Worm (Caenorhabditis elegans) whole organism, young adult: ENCODE data around the gene K01A12.2.

Experiments
- C17E4.6 ChIP-seq: fragments of 200-800 bp; sonication (Bioruptor generic); IDR thresholded peaks from 2 replicates; pipeline ENCODE4 v1.3.6; 2022; ENCODE audit warnings: missing genetic modification reagents, missing genetic modification characterization, missing compliant biosample characterization
- F49E8.2 ChIP-seq: sonication (generic microtip); optimal IDR thresholded peaks from 3 replicates; lab custom pipeline; 2017; ENCODE audit warnings: missing genetic modification characterization, mild to moderate bottlenecking, missing compliant biosample characterization, antibody characterized with exemption, moderate library complexity; ENCODE audit not compliant: insufficient read depth
- F57C9.4 ChIP-seq: sonication (generic microtip); optimal IDR thresholded peaks from 2 replicates; lab custom pipeline; 2017; ENCODE audit warnings: mild to moderate bottlenecking, missing genetic modification characterization, missing compliant biosample characterization
- K11D2.4 ChIP-seq: fragments of 200-800 bp; sonication (Bioruptor generic); IDR thresholded peaks from 2 replicates; pipeline ENCODE4 v1.3.6; 2022; ENCODE audit warnings: missing genetic modification reagents, missing genetic modification characterization, missing compliant biosample characterization
- T26A5.8 ChIP-seq: sonication (generic microtip); optimal IDR thresholded peaks from 2 replicates; lab custom pipeline; 2016; ENCODE audit warnings: missing genetic modification characterization, missing compliant biosample characterization
- Y56A3A.18 ChIP-seq: fragments of 200-800 bp; sonication (Bioruptor generic); IDR thresholded peaks from 2 replicates; pipeline ENCODE4 v1.3.6; 2022; ENCODE audit warnings: missing genetic modification reagents, missing genetic modification characterization, missing compliant biosample characterization
- Y67H2A.10 ChIP-seq: fragments of 200-800 bp; sonication (Bioruptor generic); conservative IDR thresholded peaks from 2 replicates; pipeline ENCODE4 v1.3.6; 2022; ENCODE audit warnings: missing genetic modification reagents, missing genetic modification characterization, missing compliant biosample characterization
- bed-1 ChIP-seq: fragments of 200-800 bp; sonication (Bioruptor generic); IDR thresholded peaks from 2 replicates; pipeline ENCODE4 v1.3.6; 2022; ENCODE audit warnings: missing genetic modification reagents, missing genetic modification characterization, missing compliant biosample characterization
- bed-2 ChIP-seq: fragments of 200-800 bp; sonication (Bioruptor generic); IDR thresholded peaks from 2 replicates; pipeline ENCODE4 v1.3.6; 2022; ENCODE audit warnings: missing genetic modification reagents, missing genetic modification characterization, missing compliant biosample characterization
- ceh-100 ChIP-seq: fragments of 200-800 bp; sonication (Bioruptor generic); IDR thresholded peaks from 2 replicates; pipeline ENCODE4 v1.3.6; 2022; ENCODE audit warnings: missing genetic modification reagents, missing genetic modification characterization, missing compliant biosample characterization
- ceh-91 ChIP-seq: fragments of 200-800 bp; sonication (Bioruptor generic); IDR thresholded peaks from 2 replicates; pipeline ENCODE4 v1.3.6; 2022; ENCODE audit warnings: missing genetic modification reagents, missing genetic modification characterization, missing compliant biosample characterization
- dpff-1 ChIP-seq: sonication (generic microtip); optimal IDR thresholded peaks from 2 replicates; lab custom pipeline; 2017; ENCODE audit warnings: mild to moderate bottlenecking, missing genetic modification characterization, missing compliant biosample characterization
- efl-1 ChIP-seq: fragments of 150-350 bp; optimal IDR thresholded peaks from 2 replicates; lab custom pipeline; 2014; ENCODE audit warnings: missing biosample characterization, missing genetic modification reagents, missing genetic modification characterization
- egl-18 ChIP-seq: fragments of 200-800 bp; sonication (Bioruptor generic); IDR thresholded peaks from 2 replicates; pipeline ENCODE4 v1.3.6; 2022; ENCODE audit warnings: missing genetic modification reagents, missing genetic modification characterization, missing compliant biosample characterization
- egrh-3 ChIP-seq: fragments of 200-800 bp; sonication (Bioruptor generic); IDR thresholded peaks from 2 replicates; pipeline ENCODE4 v1.3.6; 2022; ENCODE audit warnings: missing genetic modification reagents, missing genetic modification characterization, missing compliant biosample characterization
- him-1 ChIP-seq: sonication (generic microtip); optimal IDR thresholded peaks from 2 replicates; lab custom pipeline; 2016; ENCODE audit warnings: missing genotype, missing genetic modification reagents, missing genetic modification characterization, missing compliant biosample characterization
- hlh-12 ChIP-seq: sonication (generic microtip); optimal IDR thresholded peaks from 2 replicates; lab custom pipeline; 2016; ENCODE audit warnings: missing genetic modification characterization, missing compliant biosample characterization
- lag-1 ChIP-seq: fragments of 200-800 bp; sonication (Bioruptor generic); IDR thresholded peaks from 2 replicates; pipeline ENCODE4 v1.3.6; 2022; ENCODE audit warnings: missing genetic modification reagents, missing genetic modification characterization, missing compliant biosample characterization
- lin-26 ChIP-seq: fragments of 200-800 bp; sonication (Bioruptor generic); IDR thresholded peaks from 2 replicates; pipeline ENCODE4 v1.3.6; 2022; ENCODE audit warnings: missing genetic modification reagents, missing genetic modification characterization, missing compliant biosample characterization
- lin-40 ChIP-seq: sonication (generic microtip); optimal IDR thresholded peaks from 2 replicates; lab custom pipeline; 2016; ENCODE audit warnings: missing genetic modification characterization, mild to moderate bottlenecking, missing compliant biosample characterization, missing genotype, missing genetic modification reagents
- lin-54 ChIP-seq: fragments of 200-800 bp; sonication (Bioruptor generic); optimal IDR thresholded peaks from 2 replicates; lab custom pipeline; 2018; ENCODE audit warnings: mild to moderate bottlenecking, missing genetic modification characterization, missing compliant biosample characterization
- lsl-1 ChIP-seq: fragments of 200-800 bp; sonication (Bioruptor generic); optimal IDR thresholded peaks from 2 replicates; lab custom pipeline; 2018; ENCODE audit warnings: mild to moderate bottlenecking, missing genetic modification characterization, moderate library complexity, missing compliant biosample characterization
- lsy-27 ChIP-seq: sonication (generic microtip); optimal IDR thresholded peaks from 2 replicates; lab custom pipeline; 2017; ENCODE audit warnings: missing genetic modification characterization, mild to moderate bottlenecking, missing compliant biosample characterization, antibody characterized with exemption, missing genotype, borderline replicate concordance; ENCODE audit not compliant: insufficient read depth
- madf-10 ChIP-seq: sonication (generic microtip); optimal IDR thresholded peaks from 2 replicates; lab custom pipeline; 2016; ENCODE audit warnings: mild to moderate bottlenecking, missing genetic modification characterization, missing compliant biosample characterization
- nfya-2 ChIP-seq: fragments of 200-800 bp; sonication (Bioruptor generic); IDR thresholded peaks from 2 replicates; pipeline ENCODE4 v1.3.6; 2022; ENCODE audit warnings: missing genetic modification reagents, missing genetic modification characterization, missing compliant biosample characterization
- nhr-120 ChIP-seq: fragments of 200-800 bp; sonication (Bioruptor generic); IDR thresholded peaks from 2 replicates; pipeline ENCODE4 v1.3.6; 2022; ENCODE audit warnings: missing genetic modification characterization, missing compliant biosample characterization
- nhr-90 ChIP-seq: sonication (generic microtip); optimal IDR thresholded peaks from 2 replicates; lab custom pipeline; 2016; ENCODE audit warnings: missing genotype, mild to moderate bottlenecking, missing genetic modification characterization, missing compliant biosample characterization
- pha-4 ChIP-seq: fragments of 150-350 bp; sonication (generic microtip); optimal IDR thresholded peaks from 2 replicates; lab custom pipeline; 2014; ENCODE audit warnings: missing biosample characterization, missing genetic modification reagents, missing genetic modification characterization
- rec-8 ChIP-seq, 2 experiments: sonication (generic microtip); optimal IDR thresholded peaks; 2 replicates each; lab custom pipeline; 2016; ENCODE audit warnings: mild to moderate bottlenecking in 2 of 2, missing genetic modification characterization in 2 of 2, missing genetic modification reagents in 2 of 2, missing genotype in 2 of 2, missing biosample characterization in 1 of 2, missing compliant biosample characterization in 1 of 2, moderate library complexity in 1 of 2
- repo-1 ChIP-seq: sonication (generic microtip); optimal IDR thresholded peaks from 2 replicates; lab custom pipeline; 2017; ENCODE audit warnings: mild to moderate bottlenecking, missing genetic modification characterization, missing compliant biosample characterization
- rpc-1 ChIP-seq, 2 experiments: fragments of 150-350 bp in 1 of 2; sonication (generic microtip) in 1 of 2; optimal IDR thresholded peaks; 2 replicates each; lab custom pipeline; 2014 to 2018; ENCODE audit warnings: missing biosample characterization in 1 of 2, missing genetic modification characterization in 1 of 2, missing genetic modification reagents in 1 of 2, missing genotype in 1 of 2
- snpc-3.4 ChIP-seq: sonication (generic microtip); optimal IDR thresholded peaks from 2 replicates; lab custom pipeline; 2017; ENCODE audit warnings: missing genetic modification characterization, mild to moderate bottlenecking, missing compliant biosample characterization, antibody characterized with exemption, moderate library complexity, missing genotype, missing genetic modification reagents
- sptf-2 ChIP-seq: fragments of 200-800 bp; sonication (Bioruptor generic); optimal IDR thresholded peaks from 2 replicates; lab custom pipeline; 2018; ENCODE audit warnings: mild to moderate bottlenecking, missing genetic modification characterization, missing compliant biosample characterization
- tbp1 ChIP-seq: fragments of 200-800 bp; sonication (Bioruptor generic); optimal IDR thresholded peaks from 2 replicates; lab custom pipeline; 2018; ENCODE audit warnings: mild to moderate bottlenecking, missing genetic modification characterization, missing compliant biosample characterization
- unc-62 ChIP-seq: fragments of 150-350 bp; optimal IDR thresholded peaks from 2 replicates; lab custom pipeline; 2014; ENCODE audit warnings: missing biosample characterization, missing genetic modification reagents, missing genetic modification characterization
- zim-3 ChIP-seq: sonication (generic microtip); optimal IDR thresholded peaks from 2 replicates; lab custom pipeline; 2017; ENCODE audit warnings: mild to moderate bottlenecking, missing genetic modification characterization, moderate library complexity, missing compliant biosample characterization
- ztf-28 ChIP-seq: fragments of 200-800 bp; sonication (Bioruptor generic); IDR thresholded peaks from 2 replicates; pipeline ENCODE4 v1.3.6; 2022; ENCODE audit warnings: missing genetic modification reagents, missing genetic modification characterization, missing compliant biosample characterization

K01A12.2 gene

ce11 chrX:8585837-8586236 is 27.3 kb upstream of the K01A12.2 start, which contains the start of gene F18E9.3 (continued):
- no peak for TF ChIP-seq nhr-90 (tag; lab: Kevin White, UChicago)
- TF ChIP-seq ceh-100 = no peak

- TF ChIP-seq madf-10 (tag; lab: Kevin White, UChicago) (no peak), F57C9.4 (tag; lab: Kevin White, UChicago) (no peak), Y56A3A.18 (no peak), hlh-12 (no peak), F49E8.2 (no peak), lin-54 (GFP tag; lab: Kevin White, UChicago) (no peak), lag-1 (GFP tag; lab: Robert Waterston, UW) (no peak), Y67H2A.10 (GFP tag; lab: Robert Waterston, UW) (no peak), zim-3 (tag; lab: Kevin White, UChicago) (no peak), bed-1 (GFP tag; lab: Robert Waterston, UW) (no peak), egrh-3 (GFP tag; lab: Robert Waterston, UW) (no peak), him-1 (tag; lab: Kevin White, UChicago) (no peak), unc-62 (GFP tag; lab: Kevin White, UChicago) (no peak), sptf-2 (GFP tag; lab: Kevin White, UChicago) (no peak), ceh-91 (GFP tag; lab: Robert Waterston, UW) (no peak), T26A5.8 (no peak), dpff-1 (tag; lab: Kevin White, UChicago) (no peak)
Measured at ce11 chrX:8592881-8593280, 20.3 kb upstream of the K01A12.2 start, which contains the start of gene nlp-7. TSS of gene nlp-7 (plus strand) at chrX:8593181.

ce11 chrX:8597647-8598046 is 15.5 kb upstream of the K01A12.2 start, which contains the start of gene F18E9.7:
TSS of gene F18E9.7 (minus strand) at chrX:8597747.
- TF ChIP-seq C17E4.6 (GFP tag; lab: Robert Waterston, UW) (no peak), rpc-1 (optimal IDR thresholded peaks at IDR 0.05; lab: Kevin White, UChicago) (no peak), rpc-1 (tag; optimal IDR thresholded peaks at IDR 0.05; lab: Kevin White, UChicago) (no peak), efl-1 (GFP tag; lab: Kevin White, UChicago) (no peak), lsl-1 (GFP tag; lab: Kevin White, UChicago) (no peak), nhr-120 (GFP tag; lab: Robert Waterston, UW) (no peak), bed-2 (GFP tag; lab: Robert Waterston, UW) (no peak), egl-18 (no peak)
- TF ChIP-seq, all 124 proteins: peak for 0

ce11 chrX:8598491-8598890 is 14.7 kb upstream of the K01A12.2 start:
- no peak for TF ChIP-seq lsy-27 (tag; lab: Kevin White, UChicago)
- no peak for TF ChIP-seq lin-26
- no peak for TF ChIP-seq lin-40 (tag; lab: Kevin White, UChicago)
- no peak for TF ChIP-seq nfya-2 (GFP tag; lab: Robert Waterston, UW)
- TF ChIP-seq pha-4 (tag; lab: Kevin White, UChicago) = no peak
- no peak for TF ChIP-seq K11D2.4 (GFP tag; lab: Robert Waterston, UW)
- no peak for TF ChIP-seq repo-1 (tag; lab: Kevin White, UChicago)
- TF ChIP-seq ztf-28 = no peak
- TF ChIP-seq tbp1 = no peak
- TF ChIP-seq egl-18 = no peak
- no peak for TF ChIP-seq snpc-3.4
- no peak for TF ChIP-seq rec-8 (tag; optimal IDR thresholded peaks at IDR 0.05; lab: Kevin White, UChicago)
- TF ChIP-seq, all 124 proteins: peak for 0
